Worm (Caenorhabditis elegans) whole organism, L1 larva: ENCODE results near the gene clec-183.

Experiments
- C16A3.4 ChIP-seq: fragments of 150-350 bp; optimal IDR thresholded peaks from 2 replicates; lab custom pipeline; 2014; ENCODE audit warnings: missing biosample characterization, missing genetic modification characterization
- F16B12.6 ChIP-seq: fragments of 150-350 bp; optimal IDR thresholded peaks from 2 replicates; lab custom pipeline; 2014; ENCODE audit warnings: missing biosample characterization, missing genetic modification characterization
- alr-1 ChIP-seq: fragments of 200-800 bp; sonication (Bioruptor generic); optimal IDR thresholded peaks from 2 replicates; lab custom pipeline; 2018; ENCODE audit warnings: borderline replicate concordance, mild to moderate bottlenecking, missing genetic modification characterization, missing compliant biosample characterization
- ama-1 ChIP-seq: fragments of 150-350 bp; optimal IDR thresholded peaks from 2 replicates; lab custom pipeline; 2014
- ceh-82 ChIP-seq, 3 experiments: fragments of 150-350 bp in 1 of 3; sonication (generic microtip) in 2 of 3; optimal IDR thresholded peaks; 2 replicates each; lab custom pipeline; 2014 to 2017; ENCODE audit warnings: missing biosample characterization in 3 of 3, missing genetic modification characterization in 3 of 3
- ceh-88 ChIP-seq: fragments of 200-800 bp; sonication (Bioruptor generic); IDR thresholded peaks from 2 replicates; pipeline ENCODE4 v1.3.6; 2022; ENCODE audit warnings: missing genetic modification characterization, missing compliant biosample characterization
- ceh-90 ChIP-seq: sonication (generic microtip); optimal IDR thresholded peaks from 2 replicates; lab custom pipeline; 2016; ENCODE audit warnings: missing genetic modification characterization, missing compliant biosample characterization
- ces-1 ChIP-seq: fragments of 150-350 bp; optimal IDR thresholded peaks from 2 replicates; lab custom pipeline; 2014; ENCODE audit warnings: missing biosample characterization, missing genetic modification reagents, missing genetic modification characterization
- dsc-1 ChIP-seq: sonication (generic microtip); optimal IDR thresholded peaks from 2 replicates; lab custom pipeline; 2016; ENCODE audit warnings: mild to moderate bottlenecking, missing genetic modification characterization, missing compliant biosample characterization
- efl-1 ChIP-seq, 4 experiments: fragments of 150-350 bp; optimal IDR thresholded peaks in 3 of 4; peaks in 1 of 4; 1 replicate in 1 of 4; 2 replicates in 3 of 4; lab custom pipeline; 2014; ENCODE audit warnings: missing biosample characterization in 2 of 4, missing genetic modification characterization in 2 of 4, missing genetic modification reagents in 2 of 4
- egl-27 ChIP-seq, 2 experiments: fragments of 150-350 bp in 1 of 2; sonication (generic microtip); optimal IDR thresholded peaks; 3 replicates each; lab custom pipeline; 2017 to 2018; ENCODE audit warnings: missing biosample characterization in 2 of 2, missing genetic modification characterization in 2 of 2, missing genetic modification reagents in 2 of 2
- elt-2 ChIP-seq: sonication (generic microtip); optimal IDR thresholded peaks from 2 replicates; lab custom pipeline; 2016; ENCODE audit warnings: missing genetic modification characterization, mild to moderate bottlenecking, inconsistent platforms, missing compliant biosample characterization, missing genetic modification reagents
- fkh-10 ChIP-seq: sonication (generic microtip); optimal IDR thresholded peaks from 2 replicates; lab custom pipeline; 2017; ENCODE audit warnings: missing biosample characterization, missing genetic modification reagents, missing genetic modification characterization
- fkh-8 ChIP-seq: sonication (generic microtip); optimal IDR thresholded peaks from 2 replicates; lab custom pipeline; 2016; ENCODE audit warnings: mild to moderate bottlenecking, missing genetic modification characterization, missing compliant biosample characterization
- grh-1 ChIP-seq: fragments of 200-800 bp; sonication (Bioruptor generic); IDR thresholded peaks from 2 replicates; pipeline ENCODE4 v1.3.6; 2022; ENCODE audit warnings: missing genetic modification reagents, missing genetic modification characterization, missing compliant biosample characterization
- hlh-17 ChIP-seq: fragments of 200-800 bp; sonication (Bioruptor generic); optimal IDR thresholded peaks from 2 replicates; lab custom pipeline; 2018; ENCODE audit warnings: missing genetic modification characterization, mild to moderate bottlenecking, missing compliant biosample characterization, moderate library complexity, borderline replicate concordance
- hlh-4 ChIP-seq: sonication (generic microtip); optimal IDR thresholded peaks from 2 replicates; lab custom pipeline; 2016; ENCODE audit warnings: mild to moderate bottlenecking, missing genetic modification characterization, missing compliant biosample characterization
- hpl-2 ChIP-seq: fragments of 150-350 bp; optimal IDR thresholded peaks from 2 replicates; lab custom pipeline; 2014; ENCODE audit warnings: missing biosample characterization, missing genetic modification reagents, missing genetic modification characterization
- irx-1 ChIP-seq: sonication (generic microtip); optimal IDR thresholded peaks from 2 replicates; lab custom pipeline; 2016; ENCODE audit warnings: missing genetic modification characterization, missing compliant biosample characterization
- jun-1 ChIP-seq: fragments of 150-350 bp; optimal IDR thresholded peaks from 2 replicates; lab custom pipeline; 2014; ENCODE audit warnings: missing biosample characterization, missing genetic modification reagents, missing genetic modification characterization
- lin-13 ChIP-seq: fragments of 150-350 bp; optimal IDR thresholded peaks from 2 replicates; lab custom pipeline; 2014; ENCODE audit warnings: missing biosample characterization, missing genetic modification reagents, missing genetic modification characterization
- lin-15B ChIP-seq: fragments of 150-350 bp; sonication (generic microtip); optimal IDR thresholded peaks from 3 replicates; lab custom pipeline; 2014; ENCODE audit warnings: missing biosample characterization, missing genetic modification characterization
- lin-39 ChIP-seq: fragments of 150-350 bp; optimal IDR thresholded peaks from 2 replicates; lab custom pipeline; 2014; ENCODE audit warnings: missing biosample characterization, missing genetic modification reagents, missing genetic modification characterization
- mab-9 ChIP-seq: fragments of 200-800 bp; sonication (Bioruptor generic); IDR thresholded peaks from 2 replicates; pipeline ENCODE4 v1.3.6; 2022; ENCODE audit warnings: missing genetic modification reagents, missing genetic modification characterization, missing compliant biosample characterization
- mef-2 ChIP-seq: fragments of 150-350 bp; optimal IDR thresholded peaks from 2 replicates; lab custom pipeline; 2014; ENCODE audit warnings: missing biosample characterization, missing genetic modification characterization
- mep-1 ChIP-seq: fragments of 150-350 bp; optimal IDR thresholded peaks from 2 replicates; lab custom pipeline; 2014; ENCODE audit warnings: missing biosample characterization, missing genetic modification characterization
- nhr-11 ChIP-seq: fragments of 150-350 bp; optimal IDR thresholded peaks from 2 replicates; lab custom pipeline; 2014; ENCODE audit warnings: missing biosample characterization, missing genetic modification characterization
- nhr-12 ChIP-seq: sonication (generic microtip); optimal IDR thresholded peaks from 2 replicates; lab custom pipeline; 2017; ENCODE audit warnings: missing biosample characterization, missing genetic modification characterization
- nhr-20 ChIP-seq: sonication (generic microtip); optimal IDR thresholded peaks from 2 replicates; lab custom pipeline; 2016; ENCODE audit warnings: mild to moderate bottlenecking, missing genetic modification characterization, missing compliant biosample characterization
- nhr-28 ChIP-seq: fragments of 150-350 bp; optimal IDR thresholded peaks from 2 replicates; lab custom pipeline; 2014; ENCODE audit warnings: missing biosample characterization, missing genetic modification characterization
- nhr-77 ChIP-seq: fragments of 150-350 bp; optimal IDR thresholded peaks from 2 replicates; lab custom pipeline; 2014; ENCODE audit warnings: missing biosample characterization, missing genetic modification characterization
- nhr-90 ChIP-seq: sonication (generic microtip); optimal IDR thresholded peaks from 2 replicates; lab custom pipeline; 2016; ENCODE audit warnings: mild to moderate bottlenecking, missing genetic modification characterization, missing compliant biosample characterization; ENCODE audit not compliant: poor library complexity
- pag-3 ChIP-seq: sonication (generic microtip); optimal IDR thresholded peaks from 2 replicates; lab custom pipeline; 2017; ENCODE audit warnings: missing genetic modification characterization, mild to moderate bottlenecking, missing compliant biosample characterization, antibody characterized with exemption, borderline replicate concordance; ENCODE audit not compliant: insufficient read depth
- skn-1 ChIP-seq: fragments of 150-350 bp; optimal IDR thresholded peaks from 2 replicates; lab custom pipeline; 2014; ENCODE audit warnings: missing biosample characterization, missing genetic modification characterization
- sptf-1 ChIP-seq: fragments of 150-350 bp; optimal IDR thresholded peaks from 2 replicates; lab custom pipeline; 2014; ENCODE audit warnings: missing biosample characterization, missing genetic modification characterization
- swsn-7 ChIP-seq: sonication (generic microtip); optimal IDR thresholded peaks from 2 replicates; lab custom pipeline; 2016; ENCODE audit warnings: missing genetic modification characterization, missing compliant biosample characterization
- unc-30 ChIP-seq: sonication (generic microtip); optimal IDR thresholded peaks from 2 replicates; lab custom pipeline; 2017; ENCODE audit warnings: missing biosample characterization, missing genetic modification characterization
- unc-86 ChIP-seq: sonication (generic microtip); optimal IDR thresholded peaks from 2 replicates; lab custom pipeline; 2016; ENCODE audit warnings: missing genetic modification characterization, missing compliant biosample characterization
- unc-98 ChIP-seq: fragments of 200-800 bp; sonication (Bioruptor generic); IDR thresholded peaks from 2 replicates; pipeline ENCODE4 v1.3.6; 2022; ENCODE audit warnings: missing genetic modification characterization, missing compliant biosample characterization
- xbp-1 ChIP-seq: sonication (generic microtip); optimal IDR thresholded peaks from 2 replicates; lab custom pipeline; 2016; ENCODE audit warnings: missing genetic modification characterization, missing compliant biosample characterization
- zag-1 ChIP-seq: fragments of 150-350 bp; optimal IDR thresholded peaks from 2 replicates; lab custom pipeline; 2014; ENCODE audit warnings: missing biosample characterization, missing genetic modification characterization
- ztf-11 ChIP-seq, 2 experiments: sonication (generic microtip); optimal IDR thresholded peaks; 2 replicates each; lab custom pipeline; 2016 to 2017; ENCODE audit warnings: missing genetic modification characterization in 2 of 2, missing biosample characterization in 1 of 2, missing compliant biosample characterization in 1 of 2

Gene clec-183

ce11 chrIV:9341591-9341990 lies 13.8 kb downstream of the clec-183 start, which contains the start of gene vps-26 (continued):
- TF ChIP-seq hpl-2 (no peak), skn-1 (no peak), unc-98 (GFP tag; lab: Robert Waterston, UW) (no peak), nhr-90 (tag; lab: Kevin White, UChicago) (no peak), zag-1 (tag; lab: Kevin White, UChicago) (no peak), lin-39 (tag; lab: Kevin White, UChicago) (no peak), fkh-8 (tag; lab: Kevin White, UChicago) (no peak), C16A3.4 (no peak), irx-1 (tag; lab: Kevin White, UChicago) (peak; percentile 13), nhr-77 (no peak), dsc-1 (tag; lab: Kevin White, UChicago) (no peak), sptf-1 (tag; lab: Kevin White, UChicago) (no peak), nhr-12 (tag; lab: Kevin White, UChicago) (no peak), ceh-90 (tag; lab: Kevin White, UChicago) (no peak), xbp-1 (tag; lab: Kevin White, UChicago) (peak; percentile 22), fkh-10 (GFP tag; lab: Kevin White, UChicago) (no peak), ces-1 (GFP tag; lab: Kevin White, UChicago) (no peak), unc-30 (tag; lab: Kevin White, UChicago) (no peak), alr-1 (no peak), egl-27 (tag; optimal IDR thresholded peaks at IDR 0.05; lab: Kevin White, UChicago) (no peak), mef-2 (tag; lab: Kevin White, UChicago) (no peak), nhr-11 (tag; lab: Kevin White, UChicago) (no peak), jun-1 (tag; lab: Kevin White, UChicago) (no peak), ztf-11 (tag; optimal IDR thresholded peaks at IDR 0.05; lab: Kevin White, UChicago) (no peak), elt-2 (tag; lab: Kevin White, UChicago) (no peak), lin-15B (no peak), swsn-7 (tag; lab: Kevin White, UChicago) (no peak), ceh-82 (tag; optimal IDR thresholded peaks at IDR 0.05; lab: Kevin White, UChicago) (no peak), ama-1 (no peak), efl-1 (optimal IDR thresholded peaks at IDR 0.05; lab: Kevin White, UChicago) (peak; percentile 35 to 43), efl-1 (GFP tag; optimal IDR thresholded peaks at IDR 0.05 in 1 of 2; lab: Kevin White, UChicago) (peak in 1 of 2 experiments; percentile 38), ceh-88 (no peak), unc-86 (no peak), hlh-4 (tag; lab: Kevin White, UChicago) (no peak), grh-1 (GFP tag; lab: Robert Waterston, UW) (no peak), lin-13 (no peak), nhr-20 (tag; lab: Kevin White, UChicago) (peak; percentile 8), hlh-17 (GFP tag; lab: Kevin White, UChicago) (no peak), F16B12.6 (tag; lab: Kevin White, UChicago) (peak; percentile 3), mep-1 (peak; percentile 37), nhr-28 (tag; lab: Kevin White, UChicago) (no peak), mab-9 (no peak), pag-3 (tag; lab: Kevin White, UChicago) (no peak)
- TF ChIP-seq, all 84 proteins: peak for 16

- TF ChIP-seq efl-1 (optimal IDR thresholded peaks at IDR 0.05; lab: Kevin White, UChicago) (no peak), efl-1 (GFP tag; optimal IDR thresholded peaks at IDR 0.05 in 1 of 2; lab: Kevin White, UChicago) (peak in 1 of 2 experiments; percentile 16), jun-1 (tag; lab: Kevin White, UChicago) (no peak), ces-1 (GFP tag; lab: Kevin White, UChicago) (no peak)
Observed at ce11 chrIV:9343102-9343599, 15.3 kb downstream of the clec-183 start, which contains the start of gene pigc-1. Gene pigc-1 (minus strand): TSS chrIV:9343152.
